Fruit fly (Drosophila melanogaster) whole organism, wandering third instar larva: Measurements from ENCODE around the gene Gycbeta100B.

Source experiments
- Abd-B ChIP-seq: fragments of >200 bp; optimal IDR thresholded peaks from 2 replicates; lab custom pipeline; 2017; ENCODE audit warnings: missing biosample characterization, missing genetic modification characterization
- CG32264 ChIP-seq: fragments of 200-800 bp; sonication (Bioruptor generic); optimal IDR thresholded peaks from 2 replicates; lab custom pipeline; 2016; ENCODE audit warnings: missing biosample characterization, missing genetic modification characterization
- CrebA ChIP-seq: fragments of 200-800 bp; sonication (Bioruptor generic); optimal IDR thresholded peaks from 2 replicates; lab custom pipeline; 2016; ENCODE audit warnings: missing biosample characterization, mild to moderate bottlenecking, missing genetic modification characterization, borderline replicate concordance
- Dfd ChIP-seq: fragments of >200 bp; optimal IDR thresholded peaks from 2 replicates; lab custom pipeline; 2017; ENCODE audit warnings: missing biosample characterization, missing genetic modification characterization
- Dif ChIP-seq: fragments of 200-275, 200-300 bp; sonication (Bioruptor generic); optimal IDR thresholded peaks from 2 replicates; lab custom pipeline; 2018; ENCODE audit warnings: missing biosample characterization, missing genetic modification characterization; ENCODE audit not compliant: partially characterized antibody
- HLH106 ChIP-seq: fragments of 200-800 bp; optimal IDR thresholded peaks from 3 replicates; lab custom pipeline; 2019; ENCODE audit warnings: missing biosample characterization, mild to moderate bottlenecking, missing genetic modification characterization, moderate library complexity
- Hnf4 ChIP-seq: fragments of 200-800 bp; sonication (Bioruptor generic); optimal IDR thresholded peaks from 2 replicates; lab custom pipeline; 2016; ENCODE audit warnings: missing biosample characterization, mild to moderate bottlenecking, missing genetic modification characterization
- Hr78 ChIP-seq: fragments of >200 bp; optimal IDR thresholded peaks from 2 replicates; lab custom pipeline; 2017; ENCODE audit warnings: missing biosample characterization, missing genetic modification characterization
- Hr83 ChIP-seq: fragments of 200-300 bp; sonication (Bioruptor generic); optimal IDR thresholded peaks from 2 replicates; lab custom pipeline; 2016; ENCODE audit warnings: missing biosample characterization, mild to moderate bottlenecking, missing genetic modification characterization, moderate library complexity; ENCODE audit not compliant: poor library complexity, severe bottlenecking
- Mio ChIP-seq: sonication (Bioruptor generic); optimal IDR thresholded peaks from 2 replicates; lab custom pipeline; 2016; ENCODE audit warnings: missing biosample characterization, missing genetic modification characterization
- Myc ChIP-seq: fragments of >200 bp; optimal IDR thresholded peaks from 2 replicates; lab custom pipeline; 2017
- N ChIP-seq: fragments of >200 bp; optimal IDR thresholded peaks from 2 replicates; lab custom pipeline; 2018; ENCODE audit warnings: missing biosample characterization, missing external identifiers, missing genetic modification characterization
- OdsH ChIP-seq: fragments of 200-800 bp; sonication (Bioruptor generic); optimal IDR thresholded peaks from 2 replicates; lab custom pipeline; 2016; ENCODE audit warnings: missing biosample characterization, mild to moderate bottlenecking, missing genetic modification characterization
- Rel ChIP-seq, 2 experiments: fragments of 200-800 bp; sonication (Bioruptor generic) in 1 of 2; optimal IDR thresholded peaks; 2 replicates in 1 of 2; 3 replicates in 1 of 2; lab custom pipeline; 2016 to 2019; ENCODE audit warnings: mild to moderate bottlenecking in 2 of 2, missing biosample characterization in 2 of 2, missing genetic modification characterization in 2 of 2, moderate library complexity in 1 of 2
- Sp1 ChIP-seq: fragments of 200-800 bp; sonication (Bioruptor generic); optimal IDR thresholded peaks from 3 replicates; lab custom pipeline; 2019; ENCODE audit warnings: missing biosample characterization, mild to moderate bottlenecking, missing genetic modification characterization, moderate library complexity
- Vsx2 ChIP-seq: fragments of 200-300, 225-300 bp; sonication (Bioruptor generic); optimal IDR thresholded peaks from 2 replicates; lab custom pipeline; 2018; ENCODE audit warnings: missing biosample characterization, missing genetic modification characterization; ENCODE audit not compliant: partially characterized antibody
- br ChIP-seq: fragments of 200-800 bp; sonication (Bioruptor generic); optimal IDR thresholded peaks from 2 replicates; lab custom pipeline; 2016; ENCODE audit warnings: missing biosample characterization, missing genetic modification characterization
- brk ChIP-seq: fragments of 200-800 bp; sonication (Bioruptor generic); optimal IDR thresholded peaks from 2 replicates; lab custom pipeline; 2016; ENCODE audit warnings: missing biosample characterization, mild to moderate bottlenecking, missing genetic modification characterization
- dmrt93B ChIP-seq: fragments of 200-800 bp; sonication (Bioruptor generic); optimal IDR thresholded peaks from 2 replicates; lab custom pipeline; 2018; ENCODE audit warnings: missing biosample characterization, mild to moderate bottlenecking, missing genetic modification characterization
- ey ChIP-seq: fragments of 200-800 bp; sonication (Bioruptor generic); optimal IDR thresholded peaks from 2 replicates; lab custom pipeline; 2016; ENCODE audit warnings: missing biosample characterization, missing genetic modification characterization
- foxo ChIP-seq, 2 experiments: fragments of 200-800 bp; sonication (Bioruptor generic); optimal IDR thresholded peaks; 2 replicates in 1 of 2; 3 replicates in 1 of 2; lab custom pipeline; 2016 to 2017; ENCODE audit warnings: missing biosample characterization in 2 of 2, missing genetic modification characterization in 2 of 2
- fru ChIP-seq: fragments of 200-800 bp; sonication (Bioruptor generic); optimal IDR thresholded peaks from 3 replicates; lab custom pipeline; 2016; ENCODE audit warnings: missing biosample characterization, mild to moderate bottlenecking, missing genetic modification characterization
- h ChIP-seq: fragments of 200-800 bp; sonication (Bioruptor generic); optimal IDR thresholded peaks from 3 replicates; lab custom pipeline; 2016; ENCODE audit warnings: missing biosample characterization, mild to moderate bottlenecking, missing genetic modification characterization
- jim ChIP-seq: fragments of 175-275, 200-325 bp; sonication (Bioruptor generic); optimal IDR thresholded peaks from 2 replicates; lab custom pipeline; 2016; ENCODE audit warnings: missing biosample characterization, mild to moderate bottlenecking, missing genetic modification characterization
- lola ChIP-seq: fragments of >200 bp; optimal IDR thresholded peaks from 2 replicates; lab custom pipeline; 2017; ENCODE audit warnings: missing biosample characterization, missing genetic modification characterization
- pan ChIP-seq: fragments of >200 bp; optimal IDR thresholded peaks from 2 replicates; lab custom pipeline; 2017
- psq ChIP-seq: fragments of 200-800 bp; sonication (Bioruptor generic); optimal IDR thresholded peaks from 3 replicates; lab custom pipeline; 2017; ENCODE audit warnings: missing biosample characterization, mild to moderate bottlenecking, missing genetic modification characterization, moderate library complexity
- rgr ChIP-seq: fragments of 200-800 bp; sonication (Bioruptor generic); optimal IDR thresholded peaks from 3 replicates; lab custom pipeline; 2016; ENCODE audit warnings: missing biosample characterization, mild to moderate bottlenecking, missing genetic modification characterization
- sage ChIP-seq: fragments of 200-800 bp; sonication (Bioruptor generic); optimal IDR thresholded peaks from 2 replicates; lab custom pipeline; 2016; ENCODE audit warnings: missing biosample characterization, mild to moderate bottlenecking, missing genetic modification characterization
- usp ChIP-seq: fragments of >200 bp; optimal IDR thresholded peaks from 2 replicates; lab custom pipeline; 2017; ENCODE audit warnings: missing biosample characterization, missing genetic modification characterization

Gene Gycbeta100B

DNA sequence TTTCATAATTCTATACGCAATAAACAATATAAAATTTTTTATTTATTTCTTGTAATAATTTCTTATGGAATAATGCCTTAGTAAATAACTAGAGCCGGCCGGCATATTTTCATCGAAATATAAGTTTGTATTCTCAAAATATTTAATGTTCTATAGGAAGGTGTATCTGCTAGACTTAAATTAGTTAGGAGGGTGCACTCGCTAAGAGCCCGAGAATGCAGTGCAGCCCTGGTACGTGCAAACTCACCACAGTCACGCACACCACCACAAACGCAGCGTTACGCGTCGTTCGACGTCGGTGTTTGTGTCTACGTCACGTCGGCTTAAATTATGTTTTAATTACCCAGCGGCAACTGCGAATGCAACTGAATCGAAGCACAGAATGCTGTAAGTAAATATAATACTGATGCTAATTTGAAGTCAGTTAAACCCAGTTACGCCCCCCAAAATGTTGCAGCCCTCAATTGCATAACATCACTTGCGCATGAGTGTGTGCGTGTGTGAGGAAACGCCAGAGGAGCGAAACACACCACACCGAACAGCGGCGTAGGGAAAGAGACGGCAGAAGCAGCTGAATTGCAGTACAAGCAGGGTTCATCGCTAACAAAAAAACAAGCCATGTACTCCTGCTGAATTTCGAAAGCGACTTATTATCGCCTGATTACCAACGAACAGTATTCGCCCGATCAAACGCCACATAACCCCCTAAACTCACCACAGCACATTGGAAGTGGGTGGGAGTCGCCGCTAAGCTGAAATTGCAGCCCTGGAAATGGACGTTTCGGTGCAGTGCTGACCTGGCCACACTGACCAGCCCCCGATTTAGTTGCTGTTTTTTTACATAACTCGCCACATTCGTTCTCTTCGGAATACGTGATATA is 86.5 kb downstream of the Gycbeta100B start, which contains the start of gene CG12054:
Gene CG12054 (plus strand): TSS at position 247 of the 881 bp plus-strand sequence.
- TF ChIP-seq h (GFP tag; lab: Kevin White, UChicago): no peak
- TF ChIP-seq ey (GFP tag; lab: Kevin White, UChicago): peak; percentile 19
- no peak for TF ChIP-seq Abd-B (GFP tag; lab: Kevin White, UChicago)
- no peak for TF ChIP-seq jim (GFP tag; lab: Kevin White, UChicago)
- no peak for TF ChIP-seq CrebA (GFP tag; lab: Kevin White, UChicago)
- TF ChIP-seq Dif: peak; percentile 6
- TF ChIP-seq rgr (GFP tag; lab: Kevin White, UChicago): no peak
- TF ChIP-seq Myc (lab: Kevin White, UChicago): peak; percentile 71
- no peak for TF ChIP-seq Rel (GFP tag; optimal IDR thresholded peaks at IDR 0.05; lab: Kevin White, UChicago)
- peak; percentile 48 for TF ChIP-seq Rel (tag; optimal IDR thresholded peaks at IDR 0.05; lab: Kevin White, UChicago)
- peak; percentile 9 for TF ChIP-seq Hr83 (GFP tag; lab: Kevin White, UChicago)
- peak in 1 of 2 experiments; percentile 5 for TF ChIP-seq foxo (GFP tag; optimal IDR thresholded peaks at IDR 0.05; lab: Kevin White, UChicago)
- no peak for TF ChIP-seq dmrt93B (GFP tag; lab: Kevin White, UChicago)
- no peak for TF ChIP-seq fru (GFP tag; lab: Kevin White, UChicago)
- no peak for TF ChIP-seq lola
- TF ChIP-seq psq (GFP tag; lab: Kevin White, UChicago): no peak
- no peak for TF ChIP-seq Hnf4
- TF ChIP-seq HLH106 (tag; lab: Kevin White, UChicago): peak; percentile 7
- peak; percentile 15 for TF ChIP-seq N (GFP tag; lab: Kevin White, UChicago)

dm6 chr3R:31221337-31222047 is 87.3 kb downstream of the Gycbeta100B start:
- TF ChIP-seq rgr (GFP tag; lab: Kevin White, UChicago) (no peak), sage (GFP tag; lab: Kevin White, UChicago) (no peak), h (GFP tag; lab: Kevin White, UChicago) (peak; percentile 17), ey (GFP tag; lab: Kevin White, UChicago) (no peak), lola (no peak), foxo (GFP tag; optimal IDR thresholded peaks at IDR 0.05; lab: Kevin White, UChicago) (no peak), OdsH (GFP tag; lab: Kevin White, UChicago) (no peak), Mio (no peak), CG32264 (GFP tag; lab: Kevin White, UChicago) (no peak), fru (GFP tag; lab: Kevin White, UChicago) (no peak), pan (lab: Kevin White, UChicago) (no peak), br (GFP tag; lab: Kevin White, UChicago) (peak; percentile 15), Dif (peak; percentile 21), Myc (lab: Kevin White, UChicago) (no peak), psq (GFP tag; lab: Kevin White, UChicago) (peak; percentile 12), Hr83 (GFP tag; lab: Kevin White, UChicago) (peak; percentile 41), Dfd (GFP tag; lab: Kevin White, UChicago) (no peak), jim (GFP tag; lab: Kevin White, UChicago) (peak; percentile 95), brk (GFP tag; lab: Kevin White, UChicago) (no peak), Rel (GFP tag; optimal IDR thresholded peaks at IDR 0.05; lab: Kevin White, UChicago) (peak; percentile 47), Rel (tag; optimal IDR thresholded peaks at IDR 0.05; lab: Kevin White, UChicago) (no peak), Hr78 (GFP tag; lab: Kevin White, UChicago) (peak; percentile 12), usp (GFP tag; lab: Kevin White, UChicago) (no peak), CrebA (GFP tag; lab: Kevin White, UChicago) (no peak), Vsx2 (GFP tag; lab: Kevin White, UChicago) (no peak), Sp1 (peak; percentile 55), Hnf4 (no peak), dmrt93B (GFP tag; lab: Kevin White, UChicago) (no peak), N (GFP tag; lab: Kevin White, UChicago) (no peak)
